Fruit fly (Drosophila melanogaster) Kc167 (cell line): Measurements from ENCODE around the gene CG10581.

Experiments used
- Sin3A ChIP-seq: fragments of >200 bp; optimal IDR thresholded peaks from 2 replicates; lab custom pipeline; 2018; ENCODE audit warnings: missing external identifiers
- h ChIP-seq: fragments of >200 bp; optimal IDR thresholded peaks from 3 replicates; lab custom pipeline; 2018; ENCODE audit warnings: missing external identifiers
- ttk ChIP-seq: sonication (Bioruptor generic); optimal IDR thresholded peaks from 2 replicates; lab custom pipeline; 2017; ENCODE audit warnings: missing external identifiers

dm6 chr3L:21010846-21011607, 23.0 kb downstream of the CG10581 start:
- TF ChIP-seq ttk (lab: Kevin White, UChicago) (no peak), Sin3A (no peak), h (lab: Kevin White, UChicago) (no peak)
